Fruit fly (Drosophila melanogaster): ENCODE measurements around the gene CG12723.

DNA sequence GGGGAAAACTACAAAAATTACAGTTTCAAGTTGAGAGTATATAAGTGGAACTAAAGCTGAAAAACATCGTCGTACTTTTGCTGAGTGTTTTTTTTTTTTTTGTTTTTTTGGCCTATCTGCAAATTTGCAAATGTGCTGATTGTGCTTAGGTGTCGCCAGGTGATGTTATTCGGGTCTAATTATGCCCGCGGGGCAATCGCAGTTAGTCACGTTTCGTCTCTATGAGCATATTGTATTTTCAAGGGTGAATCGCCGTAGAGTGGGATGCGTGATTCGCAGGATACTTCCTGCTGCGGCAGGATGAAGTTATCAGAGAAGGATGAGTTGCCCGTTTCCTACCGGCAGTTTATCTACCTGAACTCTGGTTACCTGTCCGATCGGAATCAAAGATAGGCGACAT lies 38.1 kb upstream of the CG12723 start:
- no peak for TF ChIP-seq Myc (optimal IDR thresholded peaks at IDR 0.05)
- no peak for TF ChIP-seq Abd-B (GFP tag; optimal IDR thresholded peaks at IDR 0.05)
- TF ChIP-seq N (GFP tag; optimal IDR thresholded peaks at IDR 0.05) = no peak
- no peak for TF ChIP-seq rgr (GFP tag; optimal IDR thresholded peaks at IDR 0.05)
- TF ChIP-seq Vsx2 (GFP tag; optimal IDR thresholded peaks at IDR 0.05; ENCODE audit: partially characterized antibody) = no peak
- no peak for TF ChIP-seq HLH106 (tag; optimal IDR thresholded peaks at IDR 0.05)
- no peak for TF ChIP-seq Hr78 (GFP tag; optimal IDR thresholded peaks at IDR 0.05)
- TF ChIP-seq br (GFP tag; optimal IDR thresholded peaks at IDR 0.05) = no peak
- no peak for TF ChIP-seq pan (optimal IDR thresholded peaks at IDR 0.05)
- TF ChIP-seq dsf (GFP tag; optimal IDR thresholded peaks at IDR 0.05; ENCODE audit: borderline replicate concordance) = no peak
- no peak for TF ChIP-seq sv (GFP tag; optimal IDR thresholded peaks at IDR 0.05)
- TF ChIP-seq brk (GFP tag; optimal IDR thresholded peaks at IDR 0.05) = no peak
- no peak for TF ChIP-seq usp (GFP tag; optimal IDR thresholded peaks at IDR 0.05)
- TF ChIP-seq h (GFP tag; optimal IDR thresholded peaks at IDR 0.05) = no peak

Data from whole organism, wandering third instar larva.